Fruit fly (Drosophila melanogaster) whole organism, embryonic: Measurements from ENCODE around the gene CG10984.

Experiments
- Bgb ChIP-seq: fragments of 200-800 bp; sonication (Bioruptor generic); IDR thresholded peaks from 2 replicates; pipeline ENCODE4 v1.3.6; 2022; ENCODE audit warnings: missing biosample characterization, missing genetic modification characterization; ENCODE audit not compliant: partially characterized antibody
- Blimp-1 ChIP-seq: fragments of 200-800 bp; sonication (Bioruptor generic); optimal IDR thresholded peaks from 3 replicates; lab custom pipeline; 2018; ENCODE audit warnings: missing biosample characterization, missing genetic modification characterization, mild to moderate bottlenecking, moderate library complexity, missing genetic modification reagents
- BtbVII ChIP-seq: fragments of 200-800 bp; sonication (Bioruptor generic); optimal IDR thresholded peaks from 3 replicates; lab custom pipeline; 2017; ENCODE audit warnings: missing biosample characterization, mild to moderate bottlenecking, missing genetic modification characterization
- CG10267 ChIP-seq: fragments of 200-800 bp; sonication (Bioruptor generic); optimal IDR thresholded peaks from 2 replicates; lab custom pipeline; 2018; ENCODE audit warnings: missing biosample characterization, mild to moderate bottlenecking, missing genetic modification characterization, moderate library complexity
- CG11085 ChIP-seq: fragments of 200-800 bp; sonication (Bioruptor generic); IDR thresholded peaks from 2 replicates; pipeline ENCODE4 v1.3.6; 2022; ENCODE audit warnings: missing biosample characterization, missing genetic modification characterization
- CG12391 ChIP-seq: fragments of 200-800 bp; sonication (Bioruptor generic); optimal IDR thresholded peaks from 3 replicates; lab custom pipeline; 2018; ENCODE audit warnings: missing biosample characterization, mild to moderate bottlenecking, missing genetic modification characterization, moderate library complexity
- CG14050 ChIP-seq: fragments of 200-800 bp; sonication (Bioruptor generic); IDR thresholded peaks from 3 replicates; pipeline ENCODE4 v1.3.6; 2022; ENCODE audit warnings: missing biosample characterization, missing genetic modification characterization
- CG1529 ChIP-seq: fragments of 200-800 bp; sonication (Bioruptor generic); optimal IDR thresholded peaks from 3 replicates; lab custom pipeline; 2018; ENCODE audit warnings: missing biosample characterization, missing genetic modification characterization
- CG15514 ChIP-seq: fragments of 200-800 bp; sonication (Bioruptor generic); optimal IDR thresholded peaks from 3 replicates; lab custom pipeline; 2017; ENCODE audit warnings: missing biosample characterization, missing genetic modification characterization, mild to moderate bottlenecking, moderate library complexity, missing genetic modification reagents
- CG17328 ChIP-seq: fragments of 200-800 bp; sonication (Bioruptor generic); IDR thresholded peaks from 2 replicates; pipeline ENCODE4 v1.3.6; 2022; ENCODE audit warnings: missing biosample characterization, missing genetic modification characterization
- CG1832 ChIP-seq: fragments of 200-800 bp; sonication (Bioruptor generic); optimal IDR thresholded peaks from 2 replicates; lab custom pipeline; 2017; ENCODE audit warnings: missing biosample characterization, mild to moderate bottlenecking, missing genetic modification characterization, inconsistent platforms
- CG2120 ChIP-seq: fragments of 200-800 bp; sonication (Bioruptor generic); optimal IDR thresholded peaks from 3 replicates; lab custom pipeline; 2016; ENCODE audit warnings: missing biosample characterization, missing genetic modification characterization
- CG2129 ChIP-seq: fragments of 200-800 bp; sonication (Bioruptor generic); IDR thresholded peaks from 2 replicates; pipeline ENCODE4 v1.3.6; 2022; ENCODE audit warnings: missing biosample characterization, missing genetic modification characterization; ENCODE audit not compliant: partially characterized antibody
- CG2712 ChIP-seq: fragments of 200-800 bp; optimal IDR thresholded peaks from 3 replicates; lab custom pipeline; 2019; ENCODE audit warnings: missing biosample characterization, mild to moderate bottlenecking, missing genetic modification characterization, moderate library complexity
- CG2875 ChIP-seq: fragments of 200-800 bp; sonication (Bioruptor generic); optimal IDR thresholded peaks from 2 replicates; lab custom pipeline; 2017; ENCODE audit warnings: missing biosample characterization, mild to moderate bottlenecking, missing genetic modification characterization, missing genetic modification reagents
- CG31365 ChIP-seq: fragments of 200-800 bp; sonication (Bioruptor generic); optimal IDR thresholded peaks from 2 replicates; lab custom pipeline; 2018; ENCODE audit warnings: missing biosample characterization, mild to moderate bottlenecking, missing genetic modification characterization
- CG3163 ChIP-seq: fragments of 200-800 bp; sonication (Bioruptor generic); optimal IDR thresholded peaks from 3 replicates; lab custom pipeline; 2016; ENCODE audit warnings: missing biosample characterization, missing genetic modification characterization
- CG3726 ChIP-seq: fragments of 200-800 bp; sonication (Bioruptor generic); IDR thresholded peaks from 3 replicates; pipeline ENCODE4, ENCODE4 v1.3.6; 2022; ENCODE audit warnings: missing biosample characterization, missing genetic modification characterization
- CG7839 ChIP-seq: fragments of 200-800 bp; sonication (Bioruptor generic); optimal IDR thresholded peaks from 3 replicates; lab custom pipeline; 2018; ENCODE audit warnings: missing biosample characterization, mild to moderate bottlenecking, missing genetic modification characterization, moderate library complexity
- CG8765 ChIP-seq: fragments of 200-800 bp; sonication (Bioruptor generic); IDR thresholded peaks from 2 replicates; pipeline ENCODE4 v1.3.6; 2022; ENCODE audit warnings: missing biosample characterization, missing genetic modification characterization
- CG9876 ChIP-seq: fragments of 200-800 bp; sonication (Bioruptor generic); optimal IDR thresholded peaks from 2 replicates; lab custom pipeline; 2016; ENCODE audit warnings: missing biosample characterization, missing genetic modification characterization
- Dbx ChIP-seq: fragments of 200-800 bp; sonication (Bioruptor generic); IDR thresholded peaks from 3 replicates; pipeline ENCODE4 v1.3.6; 2022; ENCODE audit warnings: missing biosample characterization, missing genetic modification characterization
- GATAe ChIP-seq: fragments of 200-800 bp; sonication (Bioruptor generic); conservative IDR thresholded peaks from 2 replicates; pipeline ENCODE4 v1.3.6; 2022; ENCODE audit warnings: missing biosample characterization, missing genetic modification characterization
- Gug ChIP-seq: fragments of 200-800 bp; sonication (Bioruptor generic); IDR thresholded peaks from 4 replicates; pipeline ENCODE4 v1.3.6; 2022; ENCODE audit warnings: missing biosample characterization, missing genetic modification characterization
- Hr3 ChIP-seq: fragments of 200-800 bp; sonication (Bioruptor generic); optimal IDR thresholded peaks from 3 replicates; lab custom pipeline; 2016; ENCODE audit warnings: missing biosample characterization, missing genetic modification characterization
- Hr78 ChIP-seq, 2 experiments: fragments of 200-800 bp in 1 of 2; fragments of >200 bp in 1 of 2; sonication (Bioruptor generic) in 1 of 2; optimal IDR thresholded peaks; 2 replicates each; lab custom pipeline; 2017 to 2019; ENCODE audit warnings: missing biosample characterization in 2 of 2, missing genetic modification characterization in 2 of 2, mild to moderate bottlenecking in 1 of 2, moderate library complexity in 1 of 2
- Meics ChIP-seq: fragments of 200-800 bp; sonication (Bioruptor generic); optimal IDR thresholded peaks from 2 replicates; lab custom pipeline; 2017; ENCODE audit warnings: missing biosample characterization, mild to moderate bottlenecking, missing genetic modification characterization
- Nf-YB ChIP-seq: fragments of 200-800 bp; sonication (Bioruptor generic); optimal IDR thresholded peaks from 3 replicates; lab custom pipeline; 2019; ENCODE audit warnings: missing biosample characterization, mild to moderate bottlenecking, missing genetic modification characterization, moderate library complexity
- Sox100B ChIP-seq: fragments of 200-800 bp; sonication (Bioruptor generic); optimal IDR thresholded peaks from 3 replicates; lab custom pipeline; 2018; ENCODE audit warnings: missing biosample characterization, mild to moderate bottlenecking, missing genetic modification characterization
- Sox102F ChIP-seq: fragments of 200-800 bp; sonication (Bioruptor generic); optimal IDR thresholded peaks from 2 replicates; lab custom pipeline; 2018; ENCODE audit warnings: missing biosample characterization, mild to moderate bottlenecking, missing genetic modification characterization, moderate library complexity
- Sry-δ ChIP-seq: fragments of 200-800 bp; sonication (Bioruptor generic); optimal IDR thresholded peaks from 2 replicates; lab custom pipeline; 2016; ENCODE audit warnings: missing biosample characterization, missing genetic modification characterization
- Xrp1 ChIP-seq: fragments of 200-800 bp; sonication (Bioruptor generic); IDR thresholded peaks from 2 replicates; pipeline ENCODE4 v1.3.6; 2022; ENCODE audit warnings: missing biosample characterization, missing genetic modification characterization
- YL-1 ChIP-seq: fragments of 200-800 bp; sonication (Bioruptor generic); optimal IDR thresholded peaks from 3 replicates; lab custom pipeline; 2017; ENCODE audit warnings: missing biosample characterization, mild to moderate bottlenecking, missing genetic modification characterization
- ase ChIP-seq: fragments of 200-800 bp; sonication (Bioruptor generic); IDR thresholded peaks from 3 replicates; pipeline ENCODE4 v1.3.6; 2022; ENCODE audit warnings: missing biosample characterization, missing genetic modification characterization
- cg ChIP-seq: fragments of 200-800 bp; sonication (Bioruptor generic); optimal IDR thresholded peaks from 3 replicates; lab custom pipeline; 2019; ENCODE audit warnings: missing biosample characterization, mild to moderate bottlenecking, missing genetic modification characterization, moderate library complexity
- chn ChIP-seq: fragments of 200-800 bp; sonication (Bioruptor generic); optimal IDR thresholded peaks from 2 replicates; lab custom pipeline; 2016; ENCODE audit warnings: missing biosample characterization, missing genetic modification characterization
- corto ChIP-seq: fragments of 200-800 bp; sonication (Bioruptor generic); optimal IDR thresholded peaks from 2 replicates; lab custom pipeline; 2016; ENCODE audit warnings: missing biosample characterization, mild to moderate bottlenecking, missing genetic modification characterization, moderate library complexity
- dimm ChIP-seq: fragments of 200-800 bp; sonication (Bioruptor generic); IDR thresholded peaks from 2 replicates; pipeline ENCODE4 v1.3.6; 2022; ENCODE audit warnings: missing biosample characterization, missing genetic modification characterization
- exex ChIP-seq: fragments of 200-800 bp; sonication (Bioruptor generic); optimal IDR thresholded peaks from 4 replicates; lab custom pipeline; 2018; ENCODE audit warnings: missing biosample characterization, mild to moderate bottlenecking, missing genetic modification characterization, moderate library complexity
- ftz-f1 ChIP-seq: fragments of 200-800 bp; sonication (Bioruptor generic); optimal IDR thresholded peaks from 2 replicates; lab custom pipeline; 2016; ENCODE audit warnings: missing biosample characterization, missing genetic modification characterization
- hb ChIP-seq: fragments of 200-800 bp; sonication (Bioruptor generic); IDR thresholded peaks from 3 replicates; pipeline ENCODE4 v1.3.6; 2022; ENCODE audit warnings: missing biosample characterization, missing genetic modification characterization; ENCODE audit not compliant: partially characterized antibody
- her ChIP-seq: fragments of 200-800 bp; sonication (Bioruptor generic); optimal IDR thresholded peaks from 2 replicates; lab custom pipeline; 2016; ENCODE audit warnings: missing biosample characterization, missing genetic modification characterization
- jing ChIP-seq: fragments of 200-800 bp; sonication (Bioruptor generic); optimal IDR thresholded peaks from 2 replicates; lab custom pipeline; 2018; ENCODE audit warnings: missing biosample characterization, mild to moderate bottlenecking, missing genetic modification characterization
- jumu ChIP-seq: fragments of 200-800 bp; sonication (Bioruptor generic); optimal IDR thresholded peaks from 3 replicates; lab custom pipeline; 2016; ENCODE audit warnings: missing biosample characterization, missing genetic modification characterization
- nom ChIP-seq: fragments of 200-800 bp; sonication (Bioruptor generic); optimal IDR thresholded peaks from 2 replicates; lab custom pipeline; 2017; ENCODE audit warnings: missing biosample characterization, missing genetic modification characterization, mild to moderate bottlenecking, moderate library complexity, missing genetic modification reagents
- rib ChIP-seq: fragments of 200-800 bp; sonication (Bioruptor generic); IDR thresholded peaks from 2 replicates; pipeline ENCODE4 v1.3.6; 2022; ENCODE audit warnings: missing biosample characterization, missing genetic modification characterization
- schlank ChIP-seq: fragments of 200-800 bp; sonication (Bioruptor generic); optimal IDR thresholded peaks from 2 replicates; lab custom pipeline; 2018; ENCODE audit warnings: missing biosample characterization, mild to moderate bottlenecking, missing genetic modification characterization
- zfh1 ChIP-seq: fragments of 200-800 bp; sonication (Bioruptor generic); IDR thresholded peaks from 3 replicates; pipeline ENCODE4 v1.3.6; 2022; ENCODE audit warnings: missing biosample characterization, missing genetic modification characterization
- zfh2 ChIP-seq: fragments of 200-800 bp; sonication (Bioruptor generic); optimal IDR thresholded peaks from 2 replicates; lab custom pipeline; 2016; ENCODE audit warnings: missing biosample characterization, missing genetic modification characterization

Gene CG10984

dm6 chr3L:12789875-12790373 is 40.0 kb downstream of the CG10984 start, which contains the start of gene CG42709 (continued):
- no peak for TF ChIP-seq CG2875 (GFP tag; lab: Kevin White, UChicago)
- peak in 1 of 2 experiments; percentile 31 for TF ChIP-seq Hr78 (GFP tag; optimal IDR thresholded peaks at IDR 0.05; lab: Kevin White, UChicago)
- no peak for TF ChIP-seq ftz-f1 (GFP tag; lab: Kevin White, UChicago)
- no peak for TF ChIP-seq jing
- TF ChIP-seq cg (GFP tag; lab: Kevin White, UChicago) = no peak
- TF ChIP-seq CG1529 (GFP tag; lab: Kevin White, UChicago) = no peak
- TF ChIP-seq CG3726 (GFP tag; lab: Robert Waterston, UW) = no peak
- TF ChIP-seq Sox100B (GFP tag; lab: Kevin White, UChicago) = no peak
- no peak for TF ChIP-seq zfh2
- no peak for TF ChIP-seq CG2712
- TF ChIP-seq dimm (GFP tag; lab: Robert Waterston, UW) = no peak
- TF ChIP-seq Xrp1 (GFP tag; lab: Robert Waterston, UW) = no peak
- peak; percentile 24 for TF ChIP-seq BtbVII (GFP tag; lab: Kevin White, UChicago)
- TF ChIP-seq jumu (GFP tag; lab: Kevin White, UChicago) = no peak
- TF ChIP-seq zfh1 (GFP tag; lab: Robert Waterston, UW) = no peak
- TF ChIP-seq Dbx (GFP tag; lab: Robert Waterston, UW) = no peak
- TF ChIP-seq schlank (tag; lab: Kevin White, UChicago) = no peak
- TF ChIP-seq corto (GFP tag; lab: Kevin White, UChicago) = peak; percentile 13
- no peak for TF ChIP-seq CG10267 (tag; lab: Kevin White, UChicago)
- no peak for TF ChIP-seq CG14050 (GFP tag; lab: Robert Waterston, UW)
- TF ChIP-seq CG8765 (GFP tag; lab: Robert Waterston, UW) = no peak
- no peak for TF ChIP-seq Gug (GFP tag; lab: Robert Waterston, UW)
- TF ChIP-seq Hr3 (GFP tag; lab: Kevin White, UChicago) = no peak
- TF ChIP-seq CG7839 = no peak
- TF ChIP-seq GATAe = no peak
- TF ChIP-seq Sox102F (GFP tag; lab: Kevin White, UChicago) = no peak
- no peak for TF ChIP-seq Sry-δ (GFP tag; lab: Kevin White, UChicago)
- peak; percentile 24; the same call in 1 of the 2 replicates for TF ChIP-seq Bgb (GFP tag; lab: Robert Waterston, UW)
- peak; percentile 61 for TF ChIP-seq exex
- TF ChIP-seq CG11085 (GFP tag; lab: Robert Waterston, UW) = no peak
- TF ChIP-seq YL-1 = no peak

dm6 chr3L:12790783-12791678 is 41.1 kb downstream of the CG10984 start:
- TF ChIP-seq CG31365 (tag; lab: Kevin White, UChicago) = no peak
- TF ChIP-seq Nf-YB = no peak
- TF ChIP-seq rib = no peak; the same call in 1 of the 2 replicates
- no peak for TF ChIP-seq CG2120
- TF ChIP-seq Meics (GFP tag; lab: Kevin White, UChicago) = no peak
- no peak for TF ChIP-seq CG9876 (GFP tag; lab: Kevin White, UChicago)
- no peak for TF ChIP-seq CG17328 (GFP tag; lab: Robert Waterston, UW)
- no peak for TF ChIP-seq CG1832
- no peak for TF ChIP-seq her
- no peak for TF ChIP-seq chn (GFP tag; lab: Kevin White, UChicago)
- peak; percentile 78 for TF ChIP-seq CG3163 (GFP tag; lab: Kevin White, UChicago)
- TF ChIP-seq CG15514 = no peak
- no peak for TF ChIP-seq CG2129 (GFP tag; lab: Robert Waterston, UW)
- no peak for TF ChIP-seq hb (GFP tag; lab: Robert Waterston, UW)
- TF ChIP-seq Sox100B (GFP tag; lab: Kevin White, UChicago) = no peak
- TF ChIP-seq nom = peak; percentile 28
- no peak for TF ChIP-seq Blimp-1 (GFP tag; lab: Kevin White, UChicago)
- TF ChIP-seq CG12391 (tag; lab: Kevin White, UChicago) = no peak
- no peak for TF ChIP-seq ase (GFP tag; lab: Robert Waterston, UW)
